Worm (Caenorhabditis elegans) whole organism, L2 larva: ENCODE results near the gene R07H5.16.

ENCODE experiments used
- lin-39 ChIP-seq: fragments of 150-350 bp; optimal IDR thresholded peaks from 2 replicates; lab custom pipeline; 2014; ENCODE audit warnings: missing biosample characterization, missing genetic modification reagents, missing genetic modification characterization
- nhr-23 ChIP-seq: fragments of 150-350 bp; optimal IDR thresholded peaks from 2 replicates; lab custom pipeline; 2014; ENCODE audit warnings: missing biosample characterization, missing genetic modification reagents, missing genetic modification characterization
- snpc-4 ChIP-seq: fragments of 150-350 bp; optimal IDR thresholded peaks from 2 replicates; lab custom pipeline; 2014; ENCODE audit warnings: missing biosample characterization, missing genetic modification characterization
- unc-62 ChIP-seq: fragments of 150-350 bp; optimal IDR thresholded peaks from 2 replicates; lab custom pipeline; 2014; ENCODE audit warnings: missing biosample characterization, missing genetic modification reagents, missing genetic modification characterization

- TF ChIP-seq unc-62 (GFP tag; lab: Kevin White, UChicago) (no peak), lin-39 (tag; lab: Kevin White, UChicago) (no peak), nhr-23 (no peak), snpc-4 (no peak)
Measured at ce11 chrIV:11212978-11213377, 13.8 kb downstream of the R07H5.16 start.
